Worm (Caenorhabditis elegans) whole organism, L2 larva: ENCODE results near the gene srz-75.
"Not testable (repeated sequence)": the region's sequence is repeated elsewhere in the genome, so short reads cannot be mapped to it uniquely, and the experiment has no call there.

Experiments
- C34F6.9 ChIP-seq: fragments of 150-350 bp; optimal IDR thresholded peaks from 2 replicates; lab custom pipeline; 2014; ENCODE audit warnings: missing biosample characterization, missing genetic modification characterization
- R02D3.7 ChIP-seq: fragments of 150-350 bp; optimal IDR thresholded peaks from 2 replicates; lab custom pipeline; 2014; ENCODE audit warnings: missing biosample characterization, missing genetic modification characterization
- Y55F3AM.14 ChIP-seq: fragments of 200-800 bp; sonication (Bioruptor generic); optimal IDR thresholded peaks from 2 replicates; lab custom pipeline; 2018; ENCODE audit warnings: mild to moderate bottlenecking, missing genetic modification characterization, missing compliant biosample characterization
- ZK546.5 ChIP-seq: sonication (generic microtip); optimal IDR thresholded peaks from 2 replicates; lab custom pipeline; 2017; ENCODE audit warnings: missing biosample characterization, missing genetic modification characterization
- alr-1 ChIP-seq: fragments of 150-350 bp; optimal IDR thresholded peaks from 2 replicates; lab custom pipeline; 2014; ENCODE audit warnings: missing biosample characterization, missing genetic modification characterization
- aly-2 ChIP-seq: fragments of 150-350 bp; optimal IDR thresholded peaks from 2 replicates; lab custom pipeline; 2014; ENCODE audit warnings: missing biosample characterization, missing genetic modification characterization
- ama-1 ChIP-seq: fragments of 150-350 bp; optimal IDR thresholded peaks from 2 replicates; lab custom pipeline; 2018; ENCODE audit warnings: inconsistent platforms
- blmp-1 ChIP-seq: sonication (generic microtip); optimal IDR thresholded peaks from 2 replicates; lab custom pipeline; 2017; ENCODE audit warnings: missing genetic modification characterization, mild to moderate bottlenecking, missing compliant biosample characterization, antibody characterized with exemption, moderate library complexity; ENCODE audit not compliant: insufficient read depth
- ceh-16 ChIP-seq: fragments of 150-350 bp; optimal IDR thresholded peaks from 2 replicates; lab custom pipeline; 2014; ENCODE audit warnings: missing biosample characterization, missing genetic modification characterization
- ceh-82 ChIP-seq: fragments of 150-350 bp; optimal IDR thresholded peaks from 2 replicates; lab custom pipeline; 2014; ENCODE audit warnings: missing biosample characterization, missing genetic modification characterization
- crh-2 ChIP-seq: sonication (generic microtip); optimal IDR thresholded peaks from 2 replicates; lab custom pipeline; 2017; ENCODE audit warnings: missing biosample characterization, missing genetic modification characterization
- elt-1 ChIP-seq: fragments of 150-350 bp; optimal IDR thresholded peaks from 2 replicates; lab custom pipeline; 2014; ENCODE audit warnings: missing biosample characterization, missing genetic modification characterization
- fos-1 ChIP-seq: fragments of 150-350 bp; optimal IDR thresholded peaks from 2 replicates; lab custom pipeline; 2014; ENCODE audit warnings: missing biosample characterization, missing genetic modification characterization
- lin-13 ChIP-seq: fragments of 150-350 bp; optimal IDR thresholded peaks from 2 replicates; lab custom pipeline; 2014; ENCODE audit warnings: missing biosample characterization, missing genetic modification reagents, missing genetic modification characterization
- lsy-2 ChIP-seq, 2 experiments: fragments of 150-350 bp in 1 of 2; sonication (generic microtip) in 1 of 2; optimal IDR thresholded peaks; 2 replicates each; lab custom pipeline; 2014 to 2017; ENCODE audit warnings: missing biosample characterization in 2 of 2, missing genetic modification characterization in 2 of 2
- mab-5 ChIP-seq: fragments of 150-350 bp; optimal IDR thresholded peaks from 2 replicates; lab custom pipeline; 2014; ENCODE audit warnings: missing biosample characterization, missing genetic modification characterization
- mbf-1 ChIP-seq: sonication (generic microtip); optimal IDR thresholded peaks from 2 replicates; lab custom pipeline; 2017; ENCODE audit warnings: missing biosample characterization, missing genetic modification characterization
- mdl-1 ChIP-seq, 2 experiments: fragments of 150-350 bp in 1 of 2; sonication (generic microtip) in 1 of 2; optimal IDR thresholded peaks; 2 replicates each; lab custom pipeline; 2017; ENCODE audit warnings: missing biosample characterization in 2 of 2, missing genetic modification characterization in 2 of 2
- nhr-10 ChIP-seq: sonication (generic microtip); optimal IDR thresholded peaks from 2 replicates; lab custom pipeline; 2017; ENCODE audit warnings: missing biosample characterization, missing genetic modification characterization
- nhr-11 ChIP-seq: fragments of 150-350 bp; optimal IDR thresholded peaks from 2 replicates; lab custom pipeline; 2014; ENCODE audit warnings: missing biosample characterization, missing genetic modification characterization
- nhr-12 ChIP-seq: fragments of 150-350 bp; optimal IDR thresholded peaks from 2 replicates; lab custom pipeline; 2014; ENCODE audit warnings: missing biosample characterization, missing genetic modification characterization
- nhr-129 ChIP-seq: fragments of 150-350 bp; optimal IDR thresholded peaks from 2 replicates; lab custom pipeline; 2014; ENCODE audit warnings: missing biosample characterization, missing genetic modification characterization
- nhr-23 ChIP-seq: fragments of 150-350 bp; optimal IDR thresholded peaks from 2 replicates; lab custom pipeline; 2014; ENCODE audit warnings: missing biosample characterization, missing genetic modification reagents, missing genetic modification characterization
- nhr-237 ChIP-seq: fragments of 150-350 bp; optimal IDR thresholded peaks from 2 replicates; lab custom pipeline; 2014; ENCODE audit warnings: missing biosample characterization, missing genetic modification characterization
- nhr-25 ChIP-seq: fragments of 150-350 bp; sonication (generic microtip); optimal IDR thresholded peaks from 3 replicates; lab custom pipeline; 2014; ENCODE audit warnings: missing biosample characterization, missing genetic modification characterization
- nhr-6 ChIP-seq: fragments of 150-350 bp; optimal IDR thresholded peaks from 2 replicates; lab custom pipeline; 2014; ENCODE audit warnings: missing biosample characterization, missing genetic modification characterization
- nhr-77 ChIP-seq: fragments of 150-350 bp; optimal IDR thresholded peaks from 2 replicates; lab custom pipeline; 2014; ENCODE audit warnings: missing biosample characterization, missing genetic modification characterization
- peb-1 ChIP-seq: fragments of 150-350 bp; optimal IDR thresholded peaks from 2 replicates; lab custom pipeline; 2014; ENCODE audit warnings: missing biosample characterization, missing genetic modification characterization
- skn-1 ChIP-seq: sonication (generic microtip); optimal IDR thresholded peaks from 2 replicates; lab custom pipeline; 2017; ENCODE audit warnings: missing biosample characterization, missing genetic modification characterization
- sma-9 ChIP-seq, 2 experiments: fragments of 150-350 bp in 1 of 2; sonication (generic microtip) in 1 of 2; optimal IDR thresholded peaks; 2 replicates each; lab custom pipeline; 2014 to 2016; ENCODE audit warnings: missing genetic modification characterization in 2 of 2, mild to moderate bottlenecking in 1 of 2, missing biosample characterization in 1 of 2, missing compliant biosample characterization in 1 of 2, missing genetic modification reagents in 1 of 2, moderate library complexity in 1 of 2
- snpc-4 ChIP-seq: fragments of 150-350 bp; optimal IDR thresholded peaks from 2 replicates; lab custom pipeline; 2014; ENCODE audit warnings: missing biosample characterization, missing genetic modification characterization
- unc-39 ChIP-seq: fragments of 150-350 bp; optimal IDR thresholded peaks from 2 replicates; lab custom pipeline; 2014; ENCODE audit warnings: missing biosample characterization, missing genetic modification characterization
- unc-55 ChIP-seq: fragments of 150-350 bp; sonication (generic microtip); optimal IDR thresholded peaks from 3 replicates; lab custom pipeline; 2014; ENCODE audit warnings: missing biosample characterization, missing genetic modification reagents, missing genetic modification characterization
- unc-62 ChIP-seq: fragments of 150-350 bp; optimal IDR thresholded peaks from 2 replicates; lab custom pipeline; 2014; ENCODE audit warnings: missing biosample characterization, missing genetic modification reagents, missing genetic modification characterization
- zag-1 ChIP-seq: fragments of 150-350 bp; optimal IDR thresholded peaks from 2 replicates; lab custom pipeline; 2014; ENCODE audit warnings: missing biosample characterization, missing genetic modification characterization
- ztf-11 ChIP-seq: sonication (generic microtip); optimal IDR thresholded peaks from 2 replicates; lab custom pipeline; 2017; ENCODE audit warnings: missing biosample characterization, missing genetic modification characterization

Gene srz-75

DNA sequence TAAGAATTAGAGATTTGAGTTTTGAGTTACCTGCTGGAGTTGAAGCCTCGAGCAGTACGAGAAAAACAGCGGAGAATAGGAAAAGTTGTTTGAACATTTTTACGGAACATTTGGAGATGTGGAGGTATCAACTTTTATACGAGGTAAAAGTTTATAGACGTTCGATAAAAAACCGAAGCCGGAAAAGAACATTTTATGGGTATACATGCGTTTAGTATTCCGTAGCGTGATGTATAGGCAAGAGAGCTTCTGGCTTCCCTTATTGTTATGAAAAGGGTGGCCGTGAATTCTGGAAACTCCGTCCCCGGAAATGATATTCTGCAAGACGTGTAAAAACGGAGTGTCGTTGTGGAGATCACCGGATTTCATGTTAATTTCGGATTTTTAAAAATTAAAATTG lies 29.8 kb upstream of the srz-75 start, which contains the start of gene K03D3.5:
K03D3.5 (minus strand) TSS at position 101 of the 400 bp plus-strand sequence.
- TF ChIP-seq mdl-1 (tag; optimal IDR thresholded peaks at IDR 0.05; lab: Kevin White, UChicago) = no peak
- TF ChIP-seq fos-1 (tag; lab: Kevin White, UChicago) = no peak
- no peak for TF ChIP-seq skn-1 (tag; lab: Kevin White, UChicago)
- no peak for TF ChIP-seq ceh-82
- no peak for TF ChIP-seq blmp-1 (tag; lab: Kevin White, UChicago)
- TF ChIP-seq Y55F3AM.14 (GFP tag; lab: Kevin White, UChicago) = no peak
- TF ChIP-seq nhr-77 = no peak
- TF ChIP-seq unc-39 = no peak
- TF ChIP-seq nhr-129 (tag; lab: Kevin White, UChicago) = no peak
- TF ChIP-seq nhr-10 (tag; lab: Kevin White, UChicago) = no peak
- no peak for TF ChIP-seq lin-13 (GFP tag; lab: Kevin White, UChicago)
- TF ChIP-seq R02D3.7 (tag; lab: Kevin White, UChicago) = no peak
- no peak for TF ChIP-seq nhr-237 (tag; lab: Kevin White, UChicago)
- TF ChIP-seq alr-1 (tag; lab: Kevin White, UChicago) = no peak
- TF ChIP-seq ama-1 (lab: Kevin White, UChicago) = no peak
- TF ChIP-seq peb-1 (tag; lab: Kevin White, UChicago) = no peak
- no peak for TF ChIP-seq unc-55
- TF ChIP-seq mab-5 (tag; lab: Kevin White, UChicago) = no peak
- TF ChIP-seq snpc-4 = no peak
- no peak for TF ChIP-seq nhr-11 (tag; lab: Kevin White, UChicago)

DNA sequence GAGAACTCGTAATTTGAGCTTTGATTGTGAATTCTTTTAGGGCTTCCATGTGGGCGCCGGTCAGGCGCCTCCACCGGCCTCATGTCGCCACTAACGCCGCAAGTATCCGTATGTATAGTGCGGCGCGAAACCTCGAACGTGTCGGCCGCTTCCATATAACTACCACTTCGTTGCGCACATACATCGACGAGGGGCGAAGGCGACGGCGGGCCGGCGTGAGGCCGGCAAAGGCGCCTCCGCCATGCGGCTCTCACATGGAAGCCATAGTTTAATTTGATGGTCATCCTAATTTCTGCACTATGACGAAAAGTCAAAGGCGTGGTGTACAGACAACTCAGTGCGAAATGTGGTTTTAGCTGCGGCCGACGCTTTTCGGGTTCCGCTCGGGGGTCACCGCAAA lies 19.5 kb upstream of the srz-75 start:
- TF ChIP-seq ZK546.5 (tag; lab: Kevin White, UChicago) = no peak
- TF ChIP-seq lsy-2 (tag; optimal IDR thresholded peaks at IDR 0.05; lab: Kevin White, UChicago) = no peak
- TF ChIP-seq aly-2 (tag; lab: Kevin White, UChicago) = no peak
- no peak for TF ChIP-seq sma-9 (GFP tag; optimal IDR thresholded peaks at IDR 0.05; lab: Kevin White, UChicago)
- no peak for TF ChIP-seq sma-9 (tag; optimal IDR thresholded peaks at IDR 0.05; lab: Kevin White, UChicago)
- TF ChIP-seq nhr-23 (tag; lab: Kevin White, UChicago) = no peak
- no peak for TF ChIP-seq ztf-11 (tag; lab: Kevin White, UChicago)
- no peak for TF ChIP-seq fos-1 (tag; lab: Kevin White, UChicago)
- no peak for TF ChIP-seq ceh-82
- TF ChIP-seq nhr-12 (tag; lab: Kevin White, UChicago) = no peak
- no peak for TF ChIP-seq elt-1 (tag; lab: Kevin White, UChicago)
- TF ChIP-seq Y55F3AM.14 (GFP tag; lab: Kevin White, UChicago) = no peak
- no peak for TF ChIP-seq zag-1
- TF ChIP-seq mdl-1 (tag; optimal IDR thresholded peaks at IDR 0.05; lab: Kevin White, UChicago) = no peak
- no peak for TF ChIP-seq crh-2 (tag; lab: Kevin White, UChicago)
- no peak for TF ChIP-seq mab-5 (tag; lab: Kevin White, UChicago)

DNA sequence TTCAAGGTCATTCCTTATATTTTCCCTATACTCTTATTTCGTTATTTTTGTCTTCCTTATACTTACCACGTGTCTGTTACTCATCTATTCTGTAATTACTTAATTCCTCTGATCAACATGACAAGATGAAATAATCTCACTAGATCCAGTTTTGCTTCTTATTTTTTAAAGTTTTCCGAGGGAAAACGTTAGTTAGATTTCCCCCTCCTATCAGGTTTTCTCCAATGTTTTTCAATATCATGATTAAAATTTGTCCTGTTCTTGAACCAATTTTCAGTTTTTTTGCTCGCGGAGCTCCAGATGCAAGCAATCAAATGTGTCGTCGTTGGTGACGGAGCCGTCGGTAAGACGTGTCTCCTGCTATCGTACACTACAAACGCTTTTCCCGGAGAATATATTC lies 17.3 kb upstream of the srz-75 start, which contains the start of gene rac-2:
rac-2 (plus strand) TSS at position 301 of the 400 bp plus-strand sequence.
- TF ChIP-seq nhr-25 (tag; lab: Kevin White, UChicago); R02D3.7 (tag; lab: Kevin White, UChicago); unc-62 (GFP tag; lab: Kevin White, UChicago): not testable (repeated sequence)

DNA sequence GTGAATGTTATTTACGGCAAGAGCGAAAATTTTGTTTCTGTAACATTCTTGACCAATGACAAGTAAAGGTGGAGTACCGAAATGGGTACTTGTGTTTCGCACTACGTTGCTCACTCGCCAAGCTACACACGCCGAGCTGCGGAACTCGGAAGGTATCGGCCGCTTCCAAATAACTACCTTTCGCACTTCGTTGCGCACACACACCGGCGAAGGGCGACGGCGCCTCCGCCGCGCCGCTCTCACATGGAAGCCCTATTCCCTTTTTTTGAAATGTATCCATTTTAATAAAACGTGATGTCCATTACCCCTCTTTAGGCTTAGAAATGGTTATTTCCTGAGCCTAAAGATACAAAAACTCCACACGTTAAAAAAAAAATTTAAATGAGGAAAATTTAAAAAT lies 16.3 kb upstream of the srz-75 start:
- no peak for TF ChIP-seq unc-55
- no peak for TF ChIP-seq C34F6.9 (tag; lab: Kevin White, UChicago)
- TF ChIP-seq mab-5 (tag; lab: Kevin White, UChicago) = no peak
- TF ChIP-seq peb-1 (tag; lab: Kevin White, UChicago) = no peak
- no peak for TF ChIP-seq skn-1 (tag; lab: Kevin White, UChicago)
- TF ChIP-seq nhr-25 (tag; lab: Kevin White, UChicago) = no peak
- TF ChIP-seq aly-2 (tag; lab: Kevin White, UChicago) = no peak
- no peak for TF ChIP-seq ceh-82
- no peak for TF ChIP-seq nhr-12 (tag; lab: Kevin White, UChicago)
- no peak for TF ChIP-seq ceh-16 (tag; lab: Kevin White, UChicago)
- TF ChIP-seq elt-1 (tag; lab: Kevin White, UChicago) = no peak
- TF ChIP-seq zag-1 = no peak
- no peak for TF ChIP-seq nhr-77
- TF ChIP-seq mbf-1 (tag; lab: Kevin White, UChicago) = no peak
- TF ChIP-seq snpc-4 = no peak
- no peak for TF ChIP-seq nhr-6
- TF ChIP-seq Y55F3AM.14 (GFP tag; lab: Kevin White, UChicago) = no peak
